Worm (Caenorhabditis elegans) whole organism, L1 larva: Measurements from ENCODE around the gene clc-9.

Experiments used
- F16B12.6 ChIP-seq: fragments of 150-350 bp; optimal IDR thresholded peaks from 2 replicates; lab custom pipeline; 2014; ENCODE audit warnings: missing biosample characterization, missing genetic modification characterization
- mdl-1 ChIP-seq, 2 experiments: fragments of 150-350 bp; optimal IDR thresholded peaks; 2 replicates each; lab custom pipeline; 2014 to 2017; ENCODE audit warnings: missing biosample characterization in 2 of 2, missing genetic modification characterization in 2 of 2, inconsistent platforms in 1 of 2
- sptf-1 ChIP-seq: fragments of 150-350 bp; optimal IDR thresholded peaks from 2 replicates; lab custom pipeline; 2014; ENCODE audit warnings: missing biosample characterization, missing genetic modification characterization

- TF ChIP-seq sptf-1 (no peak), mdl-1 (tag; optimal IDR thresholded peaks at IDR 0.05; lab: Kevin White, UChicago) (no peak), F16B12.6 (no peak)
These were observed 3.0 kb upstream of the clc-9 start, which contains the start of gene pigk-1 for ce11 chrIV:11109771-11110170.
